Worm (Caenorhabditis elegans) whole organism, young adult: ENCODE measurements around the gene F28C6.5.

Experiments
- Y56A3A.18 ChIP-seq: fragments of 200-800 bp; sonication (Bioruptor generic); IDR thresholded peaks from 2 replicates; pipeline ENCODE4 v1.3.6; 2022; ENCODE audit warnings: missing genetic modification reagents, missing genetic modification characterization, missing compliant biosample characterization
- atf-7 ChIP-seq: sonication (generic microtip); optimal IDR thresholded peaks from 2 replicates; lab custom pipeline; 2017; ENCODE audit warnings: mild to moderate bottlenecking, missing genetic modification characterization, missing compliant biosample characterization
- cebp-1 ChIP-seq, 2 experiments: fragments of 200-800 bp in 1 of 2; sonication (Bioruptor generic) in 1 of 2; sonication (generic microtip) in 1 of 2; IDR thresholded peaks in 1 of 2; optimal IDR thresholded peaks in 1 of 2; 2 replicates each; pipeline versions ENCODE4 v1.3.6 to Lab custom; 2017 to 2022; ENCODE audit warnings: missing compliant biosample characterization in 2 of 2, missing genetic modification characterization in 2 of 2, mild to moderate bottlenecking in 1 of 2, missing genetic modification reagents in 1 of 2, moderate library complexity in 1 of 2
- cebp-2 ChIP-seq: fragments of 200-800 bp; sonication (Bioruptor generic); IDR thresholded peaks from 2 replicates; pipeline ENCODE4 v1.3.6; 2022; ENCODE audit warnings: missing genetic modification characterization, missing compliant biosample characterization
- ceh-58 ChIP-seq: fragments of 200-800 bp; sonication (Bioruptor generic); IDR thresholded peaks from 2 replicates; pipeline ENCODE4 v1.3.6; 2022; ENCODE audit warnings: missing genetic modification characterization, missing compliant biosample characterization
- egl-44 ChIP-seq: fragments of 200-800 bp; sonication (Bioruptor generic); IDR thresholded peaks from 2 replicates; pipeline ENCODE4 v1.3.6; 2022; ENCODE audit warnings: missing genetic modification reagents, missing genetic modification characterization, missing compliant biosample characterization
- ekl-4 ChIP-seq: fragments of 200-800 bp; sonication (Bioruptor generic); IDR thresholded peaks from 2 replicates; pipeline ENCODE4 v1.3.6; 2022; ENCODE audit warnings: missing genetic modification reagents, missing genetic modification characterization, missing compliant biosample characterization
- nfya-2 ChIP-seq: fragments of 200-800 bp; sonication (Bioruptor generic); IDR thresholded peaks from 2 replicates; pipeline ENCODE4 v1.3.6; 2022; ENCODE audit warnings: missing genetic modification reagents, missing genetic modification characterization, missing compliant biosample characterization
- rec-8 ChIP-seq, 2 experiments: sonication (generic microtip); optimal IDR thresholded peaks; 2 replicates each; lab custom pipeline; 2016; ENCODE audit warnings: mild to moderate bottlenecking in 2 of 2, missing genetic modification characterization in 2 of 2, missing genetic modification reagents in 2 of 2, missing genotype in 2 of 2, missing biosample characterization in 1 of 2, missing compliant biosample characterization in 1 of 2, moderate library complexity in 1 of 2
- rpc-1 ChIP-seq, 2 experiments: fragments of 150-350 bp in 1 of 2; sonication (generic microtip) in 1 of 2; optimal IDR thresholded peaks; 2 replicates each; lab custom pipeline; 2014 to 2018; ENCODE audit warnings: missing biosample characterization in 1 of 2, missing genetic modification characterization in 1 of 2, missing genetic modification reagents in 1 of 2, missing genotype in 1 of 2
- sptf-2 ChIP-seq: fragments of 200-800 bp; sonication (Bioruptor generic); optimal IDR thresholded peaks from 2 replicates; lab custom pipeline; 2018; ENCODE audit warnings: mild to moderate bottlenecking, missing genetic modification characterization, missing compliant biosample characterization
- unc-62 ChIP-seq: fragments of 150-350 bp; optimal IDR thresholded peaks from 2 replicates; lab custom pipeline; 2014; ENCODE audit warnings: missing biosample characterization, missing genetic modification reagents, missing genetic modification characterization
- ztf-25 ChIP-seq: fragments of 200-800 bp; sonication (Bioruptor generic); IDR thresholded peaks from 2 replicates; pipeline ENCODE4 v1.3.6; 2022; ENCODE audit warnings: missing genetic modification reagents, missing genetic modification characterization, missing compliant biosample characterization

DNA sequence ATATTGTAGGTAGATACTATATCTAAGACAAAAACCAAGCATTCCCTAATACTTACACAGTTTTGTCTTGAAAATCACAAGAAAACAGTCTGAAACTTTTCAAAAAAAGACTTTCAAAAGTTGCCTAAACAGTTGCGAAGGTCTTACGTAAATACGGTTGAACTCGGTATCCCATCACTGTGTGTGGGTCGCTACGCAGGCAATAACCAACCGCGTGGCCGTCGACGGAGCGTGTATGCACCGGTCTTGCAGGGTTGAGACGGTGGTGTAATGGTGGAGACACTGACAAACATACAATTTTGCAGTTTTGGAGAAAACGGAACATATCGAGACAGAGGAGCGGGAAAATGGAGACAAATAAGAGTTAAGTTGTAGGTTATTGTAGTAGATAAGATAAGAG lies 38.1 kb upstream of the F28C6.5 start, which contains the start of gene iff-2:
- TF ChIP-seq atf-7 (tag; lab: Kevin White, UChicago) = peak; percentile 95
- no peak for TF ChIP-seq nfya-2 (GFP tag; lab: Robert Waterston, UW)
- TF ChIP-seq ztf-25 (GFP tag; lab: Robert Waterston, UW) = 0 out of 2 replicates have a peak, but pooled peaks have one; percentile 9
- peak; percentile 89 for TF ChIP-seq cebp-1 (GFP tag; IDR thresholded peaks at IDR 0.05; lab: Robert Waterston, UW)
- peak; percentile 97 for TF ChIP-seq cebp-1 (tag; optimal IDR thresholded peaks at IDR 0.05; lab: Kevin White, UChicago)
- no peak for TF ChIP-seq sptf-2
- peak; percentile 94 for TF ChIP-seq egl-44 (GFP tag; lab: Robert Waterston, UW)
- TF ChIP-seq unc-62 (GFP tag; lab: Kevin White, UChicago) = peak; percentile 87
- TF ChIP-seq cebp-2 (GFP tag; lab: Robert Waterston, UW) = 0 out of 2 replicates have a peak, but pooled peaks have one; percentile 51
- TF ChIP-seq Y56A3A.18 = peak; percentile 77; the same call in 1 of the 2 replicates
- TF ChIP-seq rpc-1 (optimal IDR thresholded peaks at IDR 0.05; lab: Kevin White, UChicago) = peak; percentile 6
- no peak for TF ChIP-seq rpc-1 (tag; optimal IDR thresholded peaks at IDR 0.05; lab: Kevin White, UChicago)
- no peak for TF ChIP-seq rec-8 (tag; optimal IDR thresholded peaks at IDR 0.05; lab: Kevin White, UChicago)
- TF ChIP-seq ekl-4 (GFP tag; lab: Robert Waterston, UW) = peak; percentile 97
- no peak for TF ChIP-seq ceh-58 (GFP tag; lab: Robert Waterston, UW)
